Worm (Caenorhabditis elegans) whole organism, L3 larva: ENCODE results near the gene srv-4.

Source experiments
- elt-1 ChIP-seq: fragments of 150-350 bp; optimal IDR thresholded peaks from 2 replicates; lab custom pipeline; 2014; ENCODE audit warnings: missing biosample characterization, missing genetic modification characterization
- jun-1 ChIP-seq: fragments of 150-350 bp; optimal IDR thresholded peaks from 2 replicates; lab custom pipeline; 2014; ENCODE audit warnings: missing biosample characterization, missing genetic modification reagents, missing genetic modification characterization
- mdl-1 ChIP-seq: fragments of 150-350 bp; optimal IDR thresholded peaks from 2 replicates; lab custom pipeline; 2014; ENCODE audit warnings: missing biosample characterization, missing genetic modification characterization
- nhr-11 ChIP-seq: fragments of 150-350 bp; optimal IDR thresholded peaks from 2 replicates; lab custom pipeline; 2014; ENCODE audit warnings: missing biosample characterization, missing genetic modification characterization
- nhr-237 ChIP-seq: fragments of 150-350 bp; optimal IDR thresholded peaks from 2 replicates; lab custom pipeline; 2014; ENCODE audit warnings: missing biosample characterization, missing genetic modification characterization
- nhr-25 ChIP-seq: sonication (generic microtip); optimal IDR thresholded peaks from 2 replicates; lab custom pipeline; 2017; ENCODE audit warnings: missing biosample characterization, missing genetic modification characterization
- snpc-4 ChIP-seq: fragments of 150-350 bp; optimal IDR thresholded peaks from 2 replicates; lab custom pipeline; 2014; ENCODE audit warnings: missing biosample characterization, missing genetic modification characterization
- ztf-11 ChIP-seq: fragments of 150-350 bp; optimal IDR thresholded peaks from 2 replicates; lab custom pipeline; 2014; ENCODE audit warnings: missing biosample characterization, missing genetic modification characterization
- ztf-4 ChIP-seq: fragments of 150-350 bp; optimal IDR thresholded peaks from 2 replicates; lab custom pipeline; 2014; ENCODE audit warnings: missing biosample characterization, missing genetic modification characterization

DNA sequence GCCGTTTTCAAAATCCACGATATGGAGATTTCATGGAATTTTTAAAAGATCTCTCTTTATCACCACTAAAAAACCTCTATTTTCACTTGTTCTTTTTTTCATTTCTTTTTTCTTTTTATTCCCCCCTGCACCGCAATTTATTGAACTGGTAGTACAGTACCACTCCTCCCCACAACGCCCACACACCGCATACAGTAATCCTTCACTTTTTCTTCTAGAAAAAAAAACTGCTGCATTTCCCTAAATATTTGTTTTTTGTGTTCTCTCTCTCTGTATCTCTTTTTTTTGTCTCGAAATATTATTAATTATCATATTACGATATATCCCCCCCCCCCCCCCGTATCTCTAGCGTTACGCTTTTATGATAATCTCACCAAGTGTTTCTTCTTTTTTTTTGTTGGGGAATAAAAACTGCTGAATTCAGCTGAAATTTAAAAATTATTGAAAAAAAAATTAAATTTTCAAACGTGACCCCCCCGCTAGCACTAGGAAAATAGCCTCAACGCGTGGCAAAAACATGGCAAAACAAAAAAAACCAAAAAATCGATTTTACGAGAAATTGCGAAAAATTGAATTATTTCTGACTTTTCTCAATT is 28.7 kb upstream of the srv-4 start, which contains the start of gene Y24D9B.1:
- no peak for TF ChIP-seq elt-1 (tag; lab: Kevin White, UChicago)
- no peak for TF ChIP-seq nhr-11
- TF ChIP-seq snpc-4 (tag; lab: Kevin White, UChicago) = no peak
- no peak for TF ChIP-seq ztf-11 (tag; lab: Kevin White, UChicago)
- TF ChIP-seq mdl-1 (tag; lab: Kevin White, UChicago) = no peak
- no peak for TF ChIP-seq jun-1 (tag; lab: Kevin White, UChicago)
- no peak for TF ChIP-seq nhr-25
- TF ChIP-seq ztf-4 (tag; lab: Kevin White, UChicago) = no peak
- no peak for TF ChIP-seq nhr-237 (tag; lab: Kevin White, UChicago)
